Fruit fly (Drosophila melanogaster) whole organism, embryonic: Measurements from ENCODE around the gene Dus3.

Experiments
- Abd-B ChIP-seq: fragments of 200-800 bp; sonication (Bioruptor generic); optimal IDR thresholded peaks from 2 replicates; lab custom pipeline; 2018; ENCODE audit warnings: missing biosample characterization, mild to moderate bottlenecking, missing genetic modification characterization, moderate library complexity
- CG12155 ChIP-seq: fragments of 200-800 bp; sonication (Bioruptor generic); optimal IDR thresholded peaks from 3 replicates; lab custom pipeline; 2016; ENCODE audit warnings: missing biosample characterization, missing genetic modification characterization
- CG15514 ChIP-seq: fragments of 200-800 bp; sonication (Bioruptor generic); optimal IDR thresholded peaks from 3 replicates; lab custom pipeline; 2017; ENCODE audit warnings: missing biosample characterization, missing genetic modification characterization, mild to moderate bottlenecking, moderate library complexity, missing genetic modification reagents
- HLH3B ChIP-seq: fragments of 200-800 bp; sonication (Bioruptor generic); IDR thresholded peaks from 2 replicates; pipeline ENCODE4 v1.3.6; 2022; ENCODE audit warnings: missing biosample characterization, missing genetic modification characterization
- Jarid2 ChIP-seq: fragments of 200-800 bp; sonication (Bioruptor generic); optimal IDR thresholded peaks from 3 replicates; lab custom pipeline; 2017; ENCODE audit warnings: mild to moderate bottlenecking, missing biosample characterization, missing genetic modification reagents, missing genetic modification characterization
- Sox102F ChIP-seq: fragments of 200-800 bp; sonication (Bioruptor generic); optimal IDR thresholded peaks from 2 replicates; lab custom pipeline; 2018; ENCODE audit warnings: missing biosample characterization, mild to moderate bottlenecking, missing genetic modification characterization, moderate library complexity
- crp ChIP-seq, 2 experiments: fragments of 200-800 bp; sonication (Bioruptor generic); optimal IDR thresholded peaks; 2 replicates in 1 of 2; 3 replicates in 1 of 2; lab custom pipeline; 2017; ENCODE audit warnings: missing biosample characterization in 2 of 2, missing genetic modification characterization in 2 of 2, mild to moderate bottlenecking in 1 of 2, moderate library complexity in 1 of 2
- esg ChIP-seq: fragments of 200-800 bp; sonication (Bioruptor generic); conservative IDR thresholded peaks from 2 replicates; pipeline ENCODE4 v1.3.6; 2022; ENCODE audit warnings: missing biosample characterization, missing genetic modification characterization
- fd96Cb ChIP-seq: fragments of 200-800 bp; sonication (Bioruptor generic); optimal IDR thresholded peaks from 2 replicates; lab custom pipeline; 2018; ENCODE audit warnings: missing biosample characterization, mild to moderate bottlenecking, missing genetic modification characterization, moderate library complexity
- her ChIP-seq: fragments of 200-800 bp; sonication (Bioruptor generic); optimal IDR thresholded peaks from 2 replicates; lab custom pipeline; 2016; ENCODE audit warnings: missing biosample characterization, missing genetic modification characterization
- tin ChIP-seq: fragments of 200-800 bp; sonication (Bioruptor generic); optimal IDR thresholded peaks from 3 replicates; lab custom pipeline; 2016; ENCODE audit warnings: missing biosample characterization, missing genetic modification characterization

- TF ChIP-seq crp (GFP tag; optimal IDR thresholded peaks at IDR 0.05; lab: Kevin White, UChicago): no peak
- no peak for TF ChIP-seq Abd-B
- no peak for TF ChIP-seq fd96Cb
- TF ChIP-seq Jarid2 (GFP tag; lab: Kevin White, UChicago): no peak
- no peak for TF ChIP-seq Sox102F
- no peak for TF ChIP-seq her (GFP tag; lab: Kevin White, UChicago)
- no peak for TF ChIP-seq esg (GFP tag; lab: Robert Waterston, UW)
- no peak for TF ChIP-seq HLH3B (GFP tag; lab: Robert Waterston, UW)
- no peak for TF ChIP-seq CG15514
- TF ChIP-seq CG12155 (GFP tag; lab: Kevin White, UChicago): no peak
- no peak for TF ChIP-seq tin (GFP tag; lab: Kevin White, UChicago)
Measured at dm6 chr2L:19765406-19765805, 6.7 kb downstream of the Dus3 start.
